Fruit fly (Drosophila melanogaster): Measurements from ENCODE around the gene eIF4E3.
A peak's percentile ranks its signal among the peaks of the same experiment; 100 is the strongest.

Gene eIF4E3

dm6 chr3L:8197779-8198279, 31.2 kb upstream of the eIF4E3 start, which contains the start of the genes UbcE2M and Dhps (continued):
- TF ChIP-seq CG8290 (GFP tag; optimal IDR thresholded peaks at IDR 0.05) (peak; percentile 53), CG8290 (tag; optimal IDR thresholded peaks at IDR 0.05) (peak in 1 of 2 experiments; percentile 1), CG16779 (GFP tag; IDR thresholded peaks at IDR 0.05) (no peak), GATAe (GFP tag; conservative IDR thresholded peaks at IDR 0.05) (0 out of 2 replicates have a peak, but pooled peaks have one; percentile 11), ssp (GFP tag; IDR thresholded peaks at IDR 0.05) (peak; percentile 74), C15 (GFP tag; IDR thresholded peaks at IDR 0.05) (no peak), jing (GFP tag; optimal IDR thresholded peaks at IDR 0.05) (no peak), pros (GFP tag; optimal IDR thresholded peaks at IDR 0.05) (no peak), CG9215 (GFP tag; IDR thresholded peaks at IDR 0.05) (peak; percentile 85), Atf-2 (GFP tag; optimal IDR thresholded peaks at IDR 0.05) (no peak), CG7928 (GFP tag; optimal IDR thresholded peaks at IDR 0.05) (peak; percentile 91), mam (GFP tag; optimal IDR thresholded peaks at IDR 0.05) (peak; percentile 73), kay (GFP tag; optimal IDR thresholded peaks at IDR 0.05) (peak; percentile 47), prd (optimal IDR thresholded peaks at IDR 0.05) (no peak), prd (GFP tag; IDR thresholded peaks at IDR 0.05) (peak; percentile 82), CG3281 (GFP tag; optimal IDR thresholded peaks at IDR 0.05) (peak; percentile 86), ro (GFP tag; IDR thresholded peaks at IDR 0.05) (no peak), CG9609 (GFP tag; optimal IDR thresholded peaks at IDR 0.05) (peak; percentile 6), CG9932 (GFP tag; IDR thresholded peaks at IDR 0.05) (peak; percentile 90), sisA (GFP tag; IDR thresholded peaks at IDR 0.05) (peak; percentile 65), CG7372 (GFP tag; IDR thresholded peaks at IDR 0.05) (0 out of 2 replicates have a peak, but pooled peaks have one; percentile 32), cwo (GFP tag; optimal IDR thresholded peaks at IDR 0.05) (peak; percentile 57), CG18619 (GFP tag; optimal IDR thresholded peaks at IDR 0.05) (peak; percentile 79), Aef1 (GFP tag; IDR thresholded peaks at IDR 0.05) (no peak; the same call in 1 of the 3 replicates), Deaf1 (tag; optimal IDR thresholded peaks at IDR 0.05) (no peak), Hand (GFP tag; optimal IDR thresholded peaks at IDR 0.05) (peak; percentile 19), CG12104 (GFP tag; optimal IDR thresholded peaks at IDR 0.05) (peak; percentile 43), chn (GFP tag; optimal IDR thresholded peaks at IDR 0.05) (peak; percentile 41), Atf3 (GFP tag; optimal IDR thresholded peaks at IDR 0.05) (peak; percentile 26), tx (GFP tag; optimal IDR thresholded peaks at IDR 0.05) (peak; percentile 10), Oaz (GFP tag; IDR thresholded peaks at IDR 0.05) (no peak; the same call in 1 of the 2 replicates), CG12659 (GFP tag; optimal IDR thresholded peaks at IDR 0.05) (peak; percentile 87), luna (GFP tag; optimal IDR thresholded peaks at IDR 0.05) (no peak), da (GFP tag; optimal IDR thresholded peaks at IDR 0.05) (no peak), CG12071 (GFP tag; optimal IDR thresholded peaks at IDR 0.05) (no peak), CG17612 (GFP tag; IDR thresholded peaks at IDR 0.05) (no peak), CG15011 (GFP tag; optimal IDR thresholded peaks at IDR 0.05) (no peak), E2f1 (GFP tag; IDR thresholded peaks at IDR 0.05) (no peak; the same call in none of the 2 replicates), pum (GFP tag; optimal IDR thresholded peaks at IDR 0.05) (peak; percentile 38), CG32532 (GFP tag; IDR thresholded peaks at IDR 0.05) (peak; percentile 74), HLH54F (GFP tag; optimal IDR thresholded peaks at IDR 0.05) (peak; percentile 56), ken (GFP tag; IDR thresholded peaks at IDR 0.05) (peak; percentile 44; the same call in 1 of the 3 replicates), CG16863 (GFP tag; optimal IDR thresholded peaks at IDR 0.05) (no peak), CG15073 (GFP tag; optimal IDR thresholded peaks at IDR 0.05) (no peak), Poxn (GFP tag; IDR thresholded peaks at IDR 0.05) (peak; percentile 42; the same call in 1 of the 2 replicates), sens (GFP tag) (peak; percentile 18), CG15479 (GFP tag; optimal IDR thresholded peaks at IDR 0.05) (no peak), CG2889 (GFP tag; IDR thresholded peaks at IDR 0.05) (no peak), Med (GFP tag) (peak; percentile 89), Dip2 (GFP tag; IDR thresholded peaks at IDR 0.05) (no peak), Ets65A (GFP tag) (peak; percentile 94), wor (GFP tag; IDR thresholded peaks at IDR 0.05) (peak; percentile 27; the same call in 1 of the 2 replicates), CG7963 (GFP tag; IDR thresholded peaks at IDR 0.05; ENCODE audit: partially characterized antibody) (peak; percentile 63; the same call in 2 of the 3 replicates)
